Fruit fly (Drosophila melanogaster) S2 (cell line): ENCODE data around the gene CG32459.

Source experiments
- CG8478 ChIP-seq: fragments of >200 bp; optimal IDR thresholded peaks from 2 replicates; lab custom pipeline; 2018
- CTCF ChIP-seq, 2 experiments: fragments of >200 bp; optimal IDR thresholded peaks; 2 replicates each; lab custom pipeline; 2018

dm6 chr3L:22878723-22879343, 23.0 kb upstream of the CG32459 start, which contains the start of the genes Chro and Ssl1:
- TF ChIP-seq CG8478 (lab: Kevin White, UChicago) (no peak), CTCF (optimal IDR thresholded peaks at IDR 0.05; lab: Kevin White, UChicago) (no peak)
